Fruit fly (Drosophila melanogaster): ENCODE measurements around the gene CG14983.

The CG14983 gene

dm6 chr3L:3947301-3947941, 1.7 kb downstream of the CG14983 start, which contains the start of gene CG10853 (continued):
- TF ChIP-seq CG2712 (tag; optimal IDR thresholded peaks at IDR 0.05) (peak; percentile 23), repo (GFP tag; optimal IDR thresholded peaks at IDR 0.05) (no peak), fd102C (GFP tag; optimal IDR thresholded peaks at IDR 0.05) (no peak), CG10959 (GFP tag; IDR thresholded peaks at IDR 0.05) (no peak), CG9876 (GFP tag; optimal IDR thresholded peaks at IDR 0.05) (no peak), ash1 (GFP tag; optimal IDR thresholded peaks at IDR 0.05) (no peak), dmrt11E (tag; optimal IDR thresholded peaks at IDR 0.05) (no peak), Max (GFP tag; optimal IDR thresholded peaks at IDR 0.05) (no peak), p53 (GFP tag; optimal IDR thresholded peaks at IDR 0.05) (no peak)

- no peak for TF ChIP-seq ash1 (GFP tag; optimal IDR thresholded peaks at IDR 0.05)
- no peak for TF ChIP-seq Opbp (GFP tag; IDR thresholded peaks at IDR 0.05; ENCODE audit: partially characterized antibody)
- TF ChIP-seq Jarid2 (GFP tag; optimal IDR thresholded peaks at IDR 0.05), result peak; percentile 78
- peak; percentile 47 for TF ChIP-seq scrt (GFP tag; optimal IDR thresholded peaks at IDR 0.05)
- no peak for TF ChIP-seq H15 (GFP tag; IDR thresholded peaks at IDR 0.05)
- TF ChIP-seq nerfin-1 (tag; optimal IDR thresholded peaks at IDR 0.05), result peak; percentile 62
- peak in 1 of 2 experiments; percentile 43 for TF ChIP-seq Pdp1 (GFP tag; optimal IDR thresholded peaks at IDR 0.05)
- TF ChIP-seq Ets65A (GFP tag), result peak; percentile 52
- no peak for TF ChIP-seq Dll (GFP tag; IDR thresholded peaks at IDR 0.05; ENCODE audit: partially characterized antibody)
- no peak for TF ChIP-seq Sry-δ (GFP tag; optimal IDR thresholded peaks at IDR 0.05)
- no peak for TF ChIP-seq chm (GFP tag; IDR thresholded peaks at IDR 0.05)
- TF ChIP-seq GATAe (GFP tag; conservative IDR thresholded peaks at IDR 0.05), result 0 out of 2 replicates have a peak, but pooled peaks have one; percentile 14
- TF ChIP-seq gro (GFP tag; optimal IDR thresholded peaks at IDR 0.05), result peak; percentile 59
- no peak for TF ChIP-seq gsb-n (tag; optimal IDR thresholded peaks at IDR 0.05)
- no peak for TF ChIP-seq ken (GFP tag; IDR thresholded peaks at IDR 0.05)
- peak; percentile 71 for TF ChIP-seq sug (tag; optimal IDR thresholded peaks at IDR 0.05)
- TF ChIP-seq CG3726 (GFP tag; IDR thresholded peaks at IDR 0.05), result 0 out of 3 replicates have a peak, but pooled peaks have one; percentile 9
- no peak for TF ChIP-seq Elba2 (GFP tag; optimal IDR thresholded peaks at IDR 0.05)
- no peak for TF ChIP-seq CG4282 (GFP tag; optimal IDR thresholded peaks at IDR 0.05)
- TF ChIP-seq Nf-YB (GFP tag; optimal IDR thresholded peaks at IDR 0.05), result no peak
- TF ChIP-seq da (GFP tag; optimal IDR thresholded peaks at IDR 0.05), result no peak
- peak; percentile 26 for TF ChIP-seq BtbVII (GFP tag; optimal IDR thresholded peaks at IDR 0.05)
- peak; percentile 31; the same call in 1 of the 2 replicates for TF ChIP-seq slbo (GFP tag; IDR thresholded peaks at IDR 0.05)
- TF ChIP-seq otp (GFP tag; IDR thresholded peaks at IDR 0.05), result no peak
- peak; percentile 84 for TF ChIP-seq exex (tag; optimal IDR thresholded peaks at IDR 0.05)
- no peak for TF ChIP-seq CG8478 (optimal IDR thresholded peaks at IDR 0.05)
- no peak for TF ChIP-seq CG11695 (GFP tag; IDR thresholded peaks at IDR 0.05)
- TF ChIP-seq crc (GFP tag; optimal IDR thresholded peaks at IDR 0.05), result no peak
- no peak for TF ChIP-seq cg (GFP tag; optimal IDR thresholded peaks at IDR 0.05)
- peak; percentile 3 for TF ChIP-seq sd (tag; optimal IDR thresholded peaks at IDR 0.05)
- peak; percentile 28 for TF ChIP-seq CG15269 (tag; optimal IDR thresholded peaks at IDR 0.05)
- peak; percentile 43 for TF ChIP-seq lab (GFP tag; optimal IDR thresholded peaks at IDR 0.05)
- no peak for TF ChIP-seq twi (tag; optimal IDR thresholded peaks at IDR 0.05)
- TF ChIP-seq caup (GFP tag; optimal IDR thresholded peaks at IDR 0.05; ENCODE audit: severe bottlenecking), result peak; percentile 9
- no peak for TF ChIP-seq CG9797 (GFP tag; optimal IDR thresholded peaks at IDR 0.05)
- TF ChIP-seq CG12071 (GFP tag; optimal IDR thresholded peaks at IDR 0.05), result peak; percentile 1
- TF ChIP-seq CG3281 (GFP tag; optimal IDR thresholded peaks at IDR 0.05), result peak; percentile 1
- no peak for TF ChIP-seq vfl (GFP tag; optimal IDR thresholded peaks at IDR 0.05)
- TF ChIP-seq Ravus (GFP tag; IDR thresholded peaks at IDR 0.05), result no peak
These were observed 6.7 kb downstream of the CG14983 start, which contains the start of the genes CG10863 and CG14982 for dm6 chr3L:3942241-3943028. TSS of gene CG10863 (minus strand) at chr3L:3942465. TSS of gene CG14982 (plus strand) at chr3L:3942710.
